Worm (Caenorhabditis elegans) whole organism, young adult: ENCODE results near the gene srr-10.

Source experiments
- B0035.1 ChIP-seq: sonication (generic microtip); optimal IDR thresholded peaks from 2 replicates; lab custom pipeline; 2016; ENCODE audit warnings: missing genetic modification characterization, mild to moderate bottlenecking, missing compliant biosample characterization, missing genotype, missing genetic modification reagents
- F57C9.4 ChIP-seq: sonication (generic microtip); optimal IDR thresholded peaks from 2 replicates; lab custom pipeline; 2017; ENCODE audit warnings: mild to moderate bottlenecking, missing genetic modification characterization, missing compliant biosample characterization
- T07F8.4 ChIP-seq: sonication (generic microtip); optimal IDR thresholded peaks from 2 replicates; lab custom pipeline; 2016; ENCODE audit warnings: mild to moderate bottlenecking, missing genetic modification characterization, moderate library complexity, missing compliant biosample characterization
- Y79H2A.3 ChIP-seq: fragments of 200-800 bp; sonication (Bioruptor generic); conservative IDR thresholded peaks from 2 replicates; pipeline ENCODE4 v1.3.6; 2022; ENCODE audit warnings: missing genetic modification reagents, missing genetic modification characterization, missing compliant biosample characterization
- atf-7 ChIP-seq: sonication (generic microtip); optimal IDR thresholded peaks from 2 replicates; lab custom pipeline; 2017; ENCODE audit warnings: mild to moderate bottlenecking, missing genetic modification characterization, missing compliant biosample characterization
- die-1 ChIP-seq: sonication (generic microtip); optimal IDR thresholded peaks from 2 replicates; lab custom pipeline; 2016; ENCODE audit warnings: missing genotype, mild to moderate bottlenecking, missing genetic modification characterization, missing compliant biosample characterization
- hmg-1.2 ChIP-seq: fragments of 200-800 bp; sonication (Bioruptor generic); IDR thresholded peaks from 2 replicates; pipeline ENCODE4 v1.3.6; 2022; ENCODE audit warnings: missing genetic modification reagents, missing genetic modification characterization, missing compliant biosample characterization
- let-607 ChIP-seq, 2 experiments: fragments of 200-800 bp in 1 of 2; sonication (Bioruptor generic) in 1 of 2; sonication (generic microtip) in 1 of 2; optimal IDR thresholded peaks; 2 replicates each; lab custom pipeline; 2016 to 2018; ENCODE audit warnings: mild to moderate bottlenecking in 2 of 2, missing compliant biosample characterization in 2 of 2, missing genetic modification characterization in 2 of 2, moderate library complexity in 2 of 2, missing genotype in 1 of 2
- lin-54 ChIP-seq: fragments of 200-800 bp; sonication (Bioruptor generic); optimal IDR thresholded peaks from 2 replicates; lab custom pipeline; 2018; ENCODE audit warnings: mild to moderate bottlenecking, missing genetic modification characterization, missing compliant biosample characterization
- lir-1 ChIP-seq: fragments of 200-800 bp; sonication (Bioruptor generic); conservative IDR thresholded peaks from 2 replicates; pipeline ENCODE4 v1.3.6; 2022; ENCODE audit warnings: missing genetic modification reagents, missing genetic modification characterization, missing compliant biosample characterization
- rcor-1 ChIP-seq: fragments of 200-800 bp; sonication (Bioruptor generic); IDR thresholded peaks from 2 replicates; pipeline ENCODE4 v1.3.6; 2022; ENCODE audit warnings: missing genetic modification reagents, missing genetic modification characterization, missing compliant biosample characterization
- sea-2 ChIP-seq: fragments of 200-800 bp; sonication (Bioruptor generic); IDR thresholded peaks from 2 replicates; pipeline ENCODE4 v1.3.6; 2022; ENCODE audit warnings: missing genetic modification characterization, missing compliant biosample characterization
- snpc-1.1 ChIP-seq: sonication (generic microtip); optimal IDR thresholded peaks from 2 replicates; lab custom pipeline; 2017; ENCODE audit warnings: missing genetic modification characterization, mild to moderate bottlenecking, missing compliant biosample characterization, antibody characterized with exemption, moderate library complexity, missing genotype, missing genetic modification reagents; ENCODE audit not compliant: insufficient read depth
- snpc-4 ChIP-seq, 5 experiments: fragments of 150-350 bp in 1 of 5; sonication (generic microtip) in 4 of 5; optimal IDR thresholded peaks; 2 replicates each; lab custom pipeline; 2014 to 2018; ENCODE audit warnings: missing genetic modification characterization in 5 of 5, missing biosample characterization in 3 of 5, antibody characterized with exemption in 2 of 5, mild to moderate bottlenecking in 2 of 5, missing compliant biosample characterization in 2 of 5, missing genotype in 2 of 5, moderate library complexity in 2 of 5, missing genetic modification reagents in 1 of 5

DNA sequence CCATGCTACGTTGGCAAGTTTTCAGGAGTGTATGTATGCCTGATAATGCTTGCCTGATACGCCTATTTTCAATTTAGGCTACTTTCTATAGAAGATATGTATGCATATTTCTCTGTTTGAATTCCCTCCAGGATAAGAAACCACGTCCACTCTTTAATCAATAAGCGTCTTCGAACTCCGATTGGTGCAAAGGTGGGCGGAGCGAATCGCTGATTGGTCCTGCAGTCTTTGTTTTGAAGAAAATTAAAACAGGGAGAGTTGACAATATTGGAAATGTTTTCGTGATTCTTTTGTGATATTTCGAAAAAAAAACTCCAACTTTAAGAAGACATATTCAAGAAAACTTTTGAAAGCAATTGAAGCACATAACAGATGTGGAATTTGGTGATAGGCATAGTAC lies 26.5 kb downstream of the srr-10 start:
- TF ChIP-seq sea-2 (GFP tag; lab: Robert Waterston, UW) (no peak), Y79H2A.3 (no peak), rcor-1 (GFP tag; lab: Robert Waterston, UW) (no peak), let-607 (tag; optimal IDR thresholded peaks at IDR 0.05; lab: Kevin White, UChicago) (no peak), lin-54 (GFP tag; lab: Kevin White, UChicago) (no peak), T07F8.4 (tag; lab: Kevin White, UChicago) (no peak), atf-7 (tag; lab: Kevin White, UChicago) (no peak), hmg-1.2 (no peak), snpc-4 (GFP tag; optimal IDR thresholded peaks at IDR 0.05; lab: Kevin White, UChicago) (no peak), snpc-4 (tag; optimal IDR thresholded peaks at IDR 0.05; lab: Kevin White, UChicago) (no peak), B0035.1 (tag; lab: Kevin White, UChicago) (no peak), lir-1 (GFP tag; lab: Robert Waterston, UW) (no peak), F57C9.4 (tag; lab: Kevin White, UChicago) (no peak), snpc-1.1 (tag; lab: Kevin White, UChicago) (no peak), die-1 (tag; lab: Kevin White, UChicago) (no peak)
